Fruit fly (Drosophila melanogaster) whole organism, embryonic: ENCODE data around the gene Vha55.

Experiments
- CG10565 ChIP-seq: fragments of 200-800 bp; sonication (Bioruptor generic); optimal IDR thresholded peaks from 3 replicates; lab custom pipeline; 2016; ENCODE audit warnings: missing biosample characterization, mild to moderate bottlenecking, missing genetic modification characterization
- CG12236 ChIP-seq: fragments of 200-800 bp; sonication (Bioruptor generic); optimal IDR thresholded peaks from 2 replicates; lab custom pipeline; 2016; ENCODE audit warnings: missing biosample characterization, missing genetic modification characterization
- CG3995 ChIP-seq: fragments of 200-800 bp; sonication (Bioruptor generic); optimal IDR thresholded peaks from 3 replicates; lab custom pipeline; 2016; ENCODE audit warnings: missing biosample characterization, missing genetic modification characterization
- CG4707 ChIP-seq: fragments of 200-800 bp; sonication (Bioruptor generic); optimal IDR thresholded peaks from 2 replicates; lab custom pipeline; 2018; ENCODE audit warnings: missing biosample characterization, mild to moderate bottlenecking, missing genetic modification characterization, moderate library complexity
- CG9609 ChIP-seq: fragments of 200-800 bp; sonication (Bioruptor generic); optimal IDR thresholded peaks from 3 replicates; lab custom pipeline; 2016; ENCODE audit warnings: missing biosample characterization, missing genetic modification characterization
- Fer1 ChIP-seq: fragments of 200-800 bp; sonication (Bioruptor generic); optimal IDR thresholded peaks from 2 replicates; lab custom pipeline; 2017; ENCODE audit warnings: missing biosample characterization, mild to moderate bottlenecking, missing genetic modification characterization
- ftz-f1 ChIP-seq: fragments of 200-800 bp; sonication (Bioruptor generic); optimal IDR thresholded peaks from 2 replicates; lab custom pipeline; 2016; ENCODE audit warnings: missing biosample characterization, missing genetic modification characterization
- gt ChIP-seq: fragments of 200-800 bp; sonication (Bioruptor generic); IDR thresholded peaks from 2 replicates; pipeline ENCODE4 v1.3.6; 2022; ENCODE audit warnings: missing biosample characterization, missing genetic modification characterization
- jumu ChIP-seq: fragments of 200-800 bp; sonication (Bioruptor generic); optimal IDR thresholded peaks from 3 replicates; lab custom pipeline; 2016; ENCODE audit warnings: missing biosample characterization, missing genetic modification characterization
- tap ChIP-seq: fragments of 200-800 bp; optimal IDR thresholded peaks from 3 replicates; lab custom pipeline; 2019; ENCODE audit warnings: missing biosample characterization, mild to moderate bottlenecking, missing genetic modification characterization, moderate library complexity
- twi ChIP-seq: fragments of 200-800 bp; optimal IDR thresholded peaks from 2 replicates; lab custom pipeline; 2019; ENCODE audit warnings: missing biosample characterization, mild to moderate bottlenecking, missing genetic modification characterization, moderate library complexity
- usp ChIP-seq: fragments of >200 bp; optimal IDR thresholded peaks from 2 replicates; lab custom pipeline; 2017; ENCODE audit warnings: missing biosample characterization, missing genetic modification characterization

DNA sequence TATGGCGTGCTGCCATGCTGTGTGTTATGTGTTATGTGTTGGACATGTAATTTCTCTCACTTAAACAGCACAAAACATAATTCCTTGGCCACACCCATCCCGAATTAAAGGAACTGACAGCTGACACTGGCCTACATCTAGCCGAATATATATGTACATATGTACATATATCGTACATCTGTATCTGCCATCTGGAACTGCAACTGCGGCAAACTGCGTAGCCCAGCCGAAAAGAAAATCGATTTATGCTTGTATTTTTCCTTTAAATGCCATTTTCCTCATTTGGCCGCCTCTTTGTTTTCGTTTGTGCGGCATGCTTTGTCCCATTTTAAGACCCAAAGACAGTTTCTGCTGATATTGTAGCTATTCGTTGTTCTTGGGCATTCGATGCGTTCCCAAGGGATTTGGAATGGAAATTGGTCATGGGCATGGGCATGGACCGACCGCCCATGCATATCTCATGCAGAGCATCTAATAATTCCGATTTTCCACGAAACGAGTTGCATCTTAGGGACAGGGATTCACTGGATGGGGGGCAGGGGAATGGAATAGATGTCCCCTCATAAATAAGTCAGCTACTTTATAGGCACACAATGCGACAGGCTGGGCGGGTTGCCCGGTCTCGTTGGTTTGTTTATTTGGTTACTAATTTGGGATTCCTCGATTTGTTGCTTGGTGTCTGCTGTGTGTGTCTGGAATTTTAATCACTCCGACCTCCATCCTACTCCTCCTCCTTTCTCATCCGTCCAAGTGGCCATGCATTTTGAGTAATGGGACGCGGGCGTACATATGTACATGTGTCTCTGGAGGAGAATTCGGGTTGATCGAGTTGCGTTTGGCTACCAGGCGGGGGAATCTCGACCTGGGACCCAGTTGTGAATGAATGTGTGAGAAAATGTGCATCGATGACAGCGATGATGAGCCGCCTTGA is 21.7 kb upstream of the Vha55 start:
- TF ChIP-seq CG4707 (GFP tag; lab: Kevin White, UChicago), result no peak
- TF ChIP-seq twi (tag; lab: Kevin White, UChicago), result peak; percentile 98
- TF ChIP-seq ftz-f1, result no peak
- no peak for TF ChIP-seq Fer1
- no peak for TF ChIP-seq jumu
- no peak for TF ChIP-seq CG12236 (GFP tag; lab: Kevin White, UChicago)
- no peak for TF ChIP-seq tap
- TF ChIP-seq CG10565 (GFP tag; lab: Kevin White, UChicago), result no peak
- no peak for TF ChIP-seq usp
- TF ChIP-seq gt (GFP tag; lab: Robert Waterston, UW), result no peak
- TF ChIP-seq CG9609 (GFP tag; lab: Kevin White, UChicago), result no peak
- no peak for TF ChIP-seq CG3995 (GFP tag; lab: Kevin White, UChicago)
